Fruit fly (Drosophila melanogaster) whole organism, prepupa: Measurements from ENCODE around the gene rdx.

Experiments used
- Blimp-1 ChIP-seq: fragments of 200-800 bp; sonication (Bioruptor generic); optimal IDR thresholded peaks from 3 replicates; lab custom pipeline; 2017; ENCODE audit warnings: missing biosample characterization, missing genetic modification characterization, mild to moderate bottlenecking, moderate library complexity, missing genetic modification reagents
- CG1621 ChIP-seq: fragments of 200-800 bp; sonication (Bioruptor generic); optimal IDR thresholded peaks from 3 replicates; lab custom pipeline; 2018; ENCODE audit warnings: missing biosample characterization, mild to moderate bottlenecking, missing genetic modification characterization
- CG16779 ChIP-seq: fragments of 200-800 bp; sonication (Bioruptor generic); optimal IDR thresholded peaks from 3 replicates; lab custom pipeline; 2017; ENCODE audit warnings: missing biosample characterization, mild to moderate bottlenecking, missing genetic modification characterization
- CG6808 ChIP-seq: fragments of 200-800 bp; sonication (Bioruptor generic); optimal IDR thresholded peaks from 3 replicates; lab custom pipeline; 2017; ENCODE audit warnings: missing biosample characterization, missing genetic modification characterization, mild to moderate bottlenecking, moderate library complexity, missing genetic modification reagents
- CG6854 ChIP-seq: fragments of 200-800 bp; sonication (Bioruptor generic); optimal IDR thresholded peaks from 2 replicates; lab custom pipeline; 2017; ENCODE audit warnings: missing biosample characterization, mild to moderate bottlenecking, missing genetic modification characterization
- Ets21C ChIP-seq: fragments of 200-800 bp; sonication (Bioruptor generic); optimal IDR thresholded peaks from 3 replicates; lab custom pipeline; 2016; ENCODE audit warnings: missing biosample characterization, missing genetic modification characterization
- Gug ChIP-seq: fragments of 200-800 bp; sonication (Bioruptor generic); IDR thresholded peaks from 2 replicates; pipeline ENCODE4 v1.3.6; 2022; ENCODE audit warnings: missing biosample characterization, missing genetic modification characterization
- Hr39 ChIP-seq: fragments of 200-800 bp; sonication (Bioruptor generic); optimal IDR thresholded peaks from 2 replicates; lab custom pipeline; 2016; ENCODE audit warnings: missing biosample characterization, missing genetic modification characterization
- Lpt ChIP-seq: fragments of 200-800 bp; sonication (Bioruptor generic); optimal IDR thresholded peaks from 3 replicates; lab custom pipeline; 2016; ENCODE audit warnings: missing biosample characterization, missing genetic modification characterization
- esn ChIP-seq: fragments of 200-800 bp; sonication (Bioruptor generic); optimal IDR thresholded peaks from 2 replicates; lab custom pipeline; 2016; ENCODE audit warnings: missing biosample characterization, mild to moderate bottlenecking, missing genetic modification characterization, moderate library complexity

DNA sequence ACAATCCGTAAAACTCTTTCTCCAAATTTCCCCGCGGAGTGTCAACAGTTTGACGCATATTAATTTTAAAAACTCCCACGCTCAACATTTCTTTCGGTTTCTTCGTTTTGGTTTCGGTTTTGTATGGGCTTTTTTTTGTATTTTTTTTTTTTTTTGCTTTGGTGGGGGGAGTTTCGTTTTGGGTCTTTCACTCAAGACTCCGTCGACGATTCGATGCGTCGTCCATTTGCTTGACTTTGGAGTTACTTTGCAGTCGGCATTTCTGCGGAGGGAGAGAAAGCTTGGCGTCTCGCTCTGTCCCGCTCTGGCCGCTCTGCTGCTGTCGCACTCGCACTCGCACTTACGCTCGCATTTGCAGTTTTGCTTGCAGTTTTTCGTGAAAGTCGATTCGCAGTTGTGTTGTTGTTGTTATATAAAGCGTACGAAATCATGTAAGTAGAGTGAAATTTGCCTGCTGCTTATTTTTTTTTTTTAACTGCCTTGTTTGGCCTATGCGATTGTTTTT is 57.1 kb downstream of the rdx start:
- TF ChIP-seq Blimp-1 (GFP tag; lab: Kevin White, UChicago) (peak; percentile 23), Gug (no peak), Lpt (GFP tag; lab: Kevin White, UChicago) (peak; percentile 42), Hr39 (no peak), Ets21C (GFP tag; lab: Kevin White, UChicago) (no peak), esn (no peak), CG6854 (GFP tag; lab: Kevin White, UChicago) (peak; percentile 82), CG6808 (GFP tag; lab: Kevin White, UChicago) (no peak), CG1621 (tag; lab: Kevin White, UChicago) (no peak), CG16779 (no peak)
